Fruit fly (Drosophila melanogaster) Kc167 (cell line): ENCODE data around the gene CG31404.

Experiments used
- Myc ChIP-seq: fragments of >200 bp; optimal IDR thresholded peaks from 2 replicates; lab custom pipeline; 2017; ENCODE audit warnings: missing external identifiers
- h ChIP-seq: fragments of >200 bp; optimal IDR thresholded peaks from 3 replicates; lab custom pipeline; 2018; ENCODE audit warnings: missing external identifiers
- ttk ChIP-seq: sonication (Bioruptor generic); optimal IDR thresholded peaks from 2 replicates; lab custom pipeline; 2017; ENCODE audit warnings: missing external identifiers

DNA sequence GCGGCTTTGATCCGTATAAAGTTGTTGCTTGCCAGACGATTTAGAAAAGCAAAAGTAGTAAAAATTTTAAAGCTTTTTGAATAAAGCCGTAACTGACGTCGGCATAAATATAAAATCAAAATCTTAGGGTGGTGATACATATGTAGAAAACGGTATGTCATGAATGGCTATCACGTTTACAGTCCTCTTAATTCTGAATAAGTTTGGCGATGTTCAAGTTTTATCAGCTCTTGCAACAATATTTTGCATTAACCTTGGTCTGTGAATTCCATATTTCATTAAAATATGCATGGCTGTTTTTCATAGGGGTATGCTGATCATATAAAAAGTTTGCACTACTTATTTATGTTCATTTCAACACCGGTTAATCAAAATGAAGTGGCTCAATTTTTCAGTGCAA, 32.8 kb upstream of the CG31404 start, which contains the start of gene CG11626:
- no peak for TF ChIP-seq Myc (lab: Kevin White, UChicago)
- TF ChIP-seq h (lab: Kevin White, UChicago): no peak
- no peak for TF ChIP-seq ttk (lab: Kevin White, UChicago)
